Worm (Caenorhabditis elegans) whole organism, L4 larva: Measurements from ENCODE around the gene Y54G2A.10.
A peak's percentile ranks its signal among the peaks of the same experiment; 100 is the strongest.

Experiments used
- F10B5.3 ChIP-seq: sonication (generic microtip); optimal IDR thresholded peaks from 2 replicates; lab custom pipeline; 2016; ENCODE audit warnings: mild to moderate bottlenecking, missing genetic modification characterization, missing compliant biosample characterization
- T20F7.1 ChIP-seq: fragments of 200-800 bp; sonication (Bioruptor generic); optimal IDR thresholded peaks from 2 replicates; lab custom pipeline; 2018; ENCODE audit warnings: mild to moderate bottlenecking, missing genetic modification characterization, missing compliant biosample characterization
- T26A8.4 ChIP-seq: fragments of 200-800 bp; sonication (Bioruptor generic); IDR thresholded peaks from 2 replicates; pipeline ENCODE4 v1.3.6; 2022; ENCODE audit warnings: missing genetic modification characterization, missing compliant biosample characterization
- Y105C5A.15 ChIP-seq: fragments of 200-800 bp; sonication (Bioruptor generic); IDR thresholded peaks from 2 replicates; pipeline ENCODE4 v1.3.6; 2022; ENCODE audit warnings: missing genetic modification characterization, missing compliant biosample characterization
- Y75B8A.6 ChIP-seq: fragments of 200-800 bp; sonication (Bioruptor generic); IDR thresholded peaks from 2 replicates; pipeline ENCODE4 v1.3.6; 2022; ENCODE audit warnings: missing genetic modification reagents, missing genetic modification characterization, missing compliant biosample characterization
- aha-1 ChIP-seq: fragments of 150-350 bp; peaks from one replicate; lab custom pipeline; 2014; ENCODE audit warnings: missing biosample characterization, missing genetic modification characterization
- aly-2 ChIP-seq: sonication (generic microtip); optimal IDR thresholded peaks from 2 replicates; lab custom pipeline; 2018; ENCODE audit warnings: missing biosample characterization, missing genetic modification characterization
- ama-1 ChIP-seq: fragments of 150-350 bp; optimal IDR thresholded peaks from 2 replicates; lab custom pipeline; 2014; ENCODE audit warnings: inconsistent platforms, mixed read lengths
- arid-1 ChIP-seq: fragments of 200-800 bp; sonication (Bioruptor generic); conservative IDR thresholded peaks from 2 replicates; pipeline ENCODE4 v1.3.6; 2022; ENCODE audit warnings: missing genetic modification reagents, missing genetic modification characterization, missing compliant biosample characterization
- cey-2 ChIP-seq: sonication (generic microtip); optimal IDR thresholded peaks from 3 replicates; lab custom pipeline; 2017; ENCODE audit warnings: missing genetic modification characterization, mild to moderate bottlenecking, missing compliant biosample characterization, antibody characterized with exemption, borderline replicate concordance; ENCODE audit not compliant: insufficient read depth
- ctbp-1 ChIP-seq: fragments of 200-800 bp; sonication (Bioruptor generic); IDR thresholded peaks from 2 replicates; pipeline ENCODE4 v1.3.6; 2022; ENCODE audit warnings: missing genetic modification reagents, missing genetic modification characterization, missing compliant biosample characterization
- duxl-1 ChIP-seq: sonication (generic microtip); optimal IDR thresholded peaks from 2 replicates; lab custom pipeline; 2016; ENCODE audit warnings: mild to moderate bottlenecking, missing genetic modification characterization, moderate library complexity, missing compliant biosample characterization; ENCODE audit not compliant: poor library complexity
- egl-27 ChIP-seq: sonication (generic microtip); optimal IDR thresholded peaks from 3 replicates; lab custom pipeline; 2017; ENCODE audit warnings: missing biosample characterization, missing genetic modification reagents, missing genetic modification characterization
- egl-43 ChIP-seq: fragments of 200-800 bp; sonication (Bioruptor generic); IDR thresholded peaks from 2 replicates; pipeline ENCODE4 v1.3.6; 2022; ENCODE audit warnings: missing genetic modification reagents, missing genetic modification characterization, missing compliant biosample characterization
- fkh-10 ChIP-seq: fragments of 150-350 bp; optimal IDR thresholded peaks from 2 replicates; lab custom pipeline; 2014; ENCODE audit warnings: missing biosample characterization, missing genetic modification reagents, missing genetic modification characterization
- hif-1 ChIP-seq, 2 experiments: sonication (generic microtip); optimal IDR thresholded peaks; 2 replicates each; lab custom pipeline; 2016 to 2017; ENCODE audit warnings: missing compliant biosample characterization in 2 of 2, missing genetic modification characterization in 2 of 2, missing genetic modification reagents in 2 of 2, missing genotype in 2 of 2, mild to moderate bottlenecking in 1 of 2
- hlh-11 ChIP-seq: fragments of 200-800 bp; sonication (Bioruptor generic); optimal IDR thresholded peaks from 2 replicates; lab custom pipeline; 2018; ENCODE audit warnings: mild to moderate bottlenecking, missing genetic modification characterization, missing compliant biosample characterization
- hmg-1.1 ChIP-seq: fragments of 200-800 bp; sonication (Bioruptor generic); IDR thresholded peaks from 2 replicates; pipeline ENCODE4 v1.3.6; 2022; ENCODE audit warnings: missing genetic modification reagents, missing genetic modification characterization, missing compliant biosample characterization
- jun-1 ChIP-seq: fragments of 150-350 bp; optimal IDR thresholded peaks from 2 replicates; lab custom pipeline; 2014; ENCODE audit warnings: missing biosample characterization, missing genetic modification reagents, missing genetic modification characterization
- lsy-2 ChIP-seq, 2 experiments: fragments of 150-350 bp in 1 of 2; sonication (generic microtip) in 1 of 2; optimal IDR thresholded peaks; 2 replicates each; lab custom pipeline; 2014 to 2017; ENCODE audit warnings: missing biosample characterization in 2 of 2, missing genetic modification characterization in 2 of 2
- madf-5 ChIP-seq, 2 experiments: fragments of 200-800 bp; sonication (Bioruptor generic); IDR thresholded peaks; 2 replicates each; pipeline ENCODE4 v1.3.6; 2022; ENCODE audit warnings: missing compliant biosample characterization in 2 of 2, missing genetic modification characterization in 2 of 2
- mep-1 ChIP-seq: fragments of 150-350 bp; sonication (generic microtip); optimal IDR thresholded peaks from 3 replicates; lab custom pipeline; 2014; ENCODE audit warnings: missing biosample characterization, missing genetic modification characterization
- nhr-41 ChIP-seq: fragments of 200-800 bp; sonication (Bioruptor generic); IDR thresholded peaks from 2 replicates; pipeline ENCODE4 v1.3.6; 2022; ENCODE audit warnings: missing genetic modification reagents, missing genetic modification characterization, missing compliant biosample characterization
- nhr-6 ChIP-seq: fragments of 150-350 bp; optimal IDR thresholded peaks from 2 replicates; lab custom pipeline; 2014; ENCODE audit warnings: missing biosample characterization, missing genetic modification characterization
- pha-4 ChIP-seq, 2 experiments: fragments of 150-350 bp in 1 of 2; fragments of 200-800 bp in 1 of 2; sonication (Bioruptor generic) in 1 of 2; IDR thresholded peaks in 1 of 2; optimal IDR thresholded peaks in 1 of 2; 2 replicates each; pipeline versions ENCODE4 v1.3.6 to Lab custom; 2014 to 2022; ENCODE audit warnings: missing genetic modification characterization in 2 of 2, missing genetic modification reagents in 2 of 2, missing biosample characterization in 1 of 2, missing compliant biosample characterization in 1 of 2
- php-3 ChIP-seq: fragments of 200-800 bp; sonication (Bioruptor generic); IDR thresholded peaks from 2 replicates; pipeline ENCODE4 v1.3.6; 2022; ENCODE audit warnings: missing genetic modification reagents, missing genetic modification characterization, missing compliant biosample characterization
- rbr-2 ChIP-seq: sonication (generic microtip); optimal IDR thresholded peaks from 2 replicates; lab custom pipeline; 2016; ENCODE audit warnings: missing genotype, missing genetic modification characterization, missing compliant biosample characterization
- sdz-12 ChIP-seq: fragments of 200-800 bp; sonication (Bioruptor generic); optimal IDR thresholded peaks from 2 replicates; lab custom pipeline; 2018; ENCODE audit warnings: mild to moderate bottlenecking, missing genetic modification characterization, missing compliant biosample characterization
- set-16 ChIP-seq: fragments of 200-800 bp; sonication (Bioruptor generic); IDR thresholded peaks from 2 replicates; pipeline ENCODE4 v1.3.6; 2022; ENCODE audit warnings: missing genetic modification reagents, missing genetic modification characterization, missing compliant biosample characterization
- snpc-1.2 ChIP-seq: fragments of 200-800 bp; sonication (Bioruptor generic); IDR thresholded peaks from 2 replicates; pipeline ENCODE4 v1.3.6; 2022; ENCODE audit warnings: missing genetic modification reagents, missing genetic modification characterization, missing compliant biosample characterization
- unc-62 ChIP-seq, 3 experiments: fragments of 150-350 bp in 1 of 3; sonication (generic microtip); optimal IDR thresholded peaks in 2 of 3; peaks in 1 of 3; 1 replicate in 1 of 3; 2 replicates in 2 of 3; lab custom pipeline; 2014 to 2017; ENCODE audit warnings: missing biosample characterization in 3 of 3, missing genetic modification characterization in 3 of 3, missing genetic modification reagents in 3 of 3, missing genotype in 1 of 3
- vab-7 ChIP-seq: fragments of 200-800 bp; sonication (Bioruptor generic); IDR thresholded peaks from 2 replicates; pipeline ENCODE4 v1.3.6; 2022; ENCODE audit warnings: missing genetic modification reagents, missing genetic modification characterization, missing compliant biosample characterization
- zip-11 ChIP-seq: fragments of 200-800 bp; sonication (Bioruptor generic); IDR thresholded peaks from 2 replicates; pipeline ENCODE4 v1.3.6; 2022; ENCODE audit warnings: missing genetic modification characterization, missing compliant biosample characterization
- ztf-7 ChIP-seq: fragments of 150-350 bp; optimal IDR thresholded peaks from 2 replicates; lab custom pipeline; 2014; ENCODE audit warnings: missing biosample characterization, missing genetic modification characterization

Gene Y54G2A.10

ce11 chrIV:2764160-2764559 lies 35.3 kb upstream of the Y54G2A.10 start:
- TF ChIP-seq pha-4 (GFP tag; IDR thresholded peaks at IDR 0.05; lab: Robert Waterston, UW) = 0 out of 2 replicates have a peak, but pooled peaks have one; percentile 41
- no peak for TF ChIP-seq pha-4 (tag; optimal IDR thresholded peaks at IDR 0.05; lab: Kevin White, UChicago)
- TF ChIP-seq aha-1 = peak; percentile 73
- TF ChIP-seq snpc-1.2 (GFP tag; lab: Robert Waterston, UW) = peak; percentile 35; the same call in 1 of the 2 replicates
- TF ChIP-seq nhr-6 = no peak

- TF ChIP-seq set-16 (GFP tag; lab: Robert Waterston, UW) (peak; percentile 72), nhr-41 (peak; percentile 35; the same call in 1 of the 2 replicates), cey-2 (tag; lab: Kevin White, UChicago) (no peak), hmg-1.1 (GFP tag; lab: Robert Waterston, UW) (peak; percentile 40; the same call in 1 of the 2 replicates), php-3 (GFP tag; lab: Robert Waterston, UW) (no peak), sdz-12 (GFP tag; lab: Kevin White, UChicago) (peak; percentile 94), jun-1 (no peak), mep-1 (peak; percentile 36), ztf-7 (no peak), T20F7.1 (GFP tag; lab: Kevin White, UChicago) (no peak), F10B5.3 (tag; lab: Kevin White, UChicago) (no peak), pha-4 (GFP tag; IDR thresholded peaks at IDR 0.05; lab: Robert Waterston, UW) (peak; percentile 49; the same call in 1 of the 2 replicates), pha-4 (tag; optimal IDR thresholded peaks at IDR 0.05; lab: Kevin White, UChicago) (no peak), hlh-11 (no peak), arid-1 (peak; percentile 49), Y105C5A.15 (GFP tag; lab: Robert Waterston, UW) (0 out of 2 replicates have a peak, but pooled peaks have one; percentile 32), unc-62 (GFP tag; optimal IDR thresholded peaks at IDR 0.05 in 1 of 2; lab: Kevin White, UChicago) (peak in 1 of 2 experiments; percentile 24), unc-62 (tag; optimal IDR thresholded peaks at IDR 0.05; lab: Kevin White, UChicago) (no peak), zip-11 (GFP tag; lab: Robert Waterston, UW) (0 out of 2 replicates have a peak, but pooled peaks have one; percentile 31), ama-1 (peak; percentile 86), hif-1 (tag; optimal IDR thresholded peaks at IDR 0.05; lab: Kevin White, UChicago) (peak in 1 of 2 experiments; percentile 48), nhr-6 (no peak), fkh-10 (GFP tag; lab: Kevin White, UChicago) (no peak), rbr-2 (tag; lab: Kevin White, UChicago) (no peak), snpc-1.2 (GFP tag; lab: Robert Waterston, UW) (no peak; the same call in 1 of the 2 replicates), duxl-1 (tag; lab: Kevin White, UChicago) (peak; percentile 55), Y75B8A.6 (GFP tag; lab: Robert Waterston, UW) (no peak), vab-7 (GFP tag; lab: Robert Waterston, UW) (no peak), egl-43 (GFP tag; lab: Robert Waterston, UW) (peak; percentile 54; the same call in 1 of the 2 replicates), lsy-2 (tag; optimal IDR thresholded peaks at IDR 0.05; lab: Kevin White, UChicago) (no peak), ctbp-1 (0 out of 2 replicates have a peak, but pooled peaks have one; percentile 56), aly-2 (tag; lab: Kevin White, UChicago) (no peak), T26A8.4 (GFP tag; lab: Robert Waterston, UW) (no peak)
Measured at ce11 chrIV:2765048-2765708, 34.3 kb upstream of the Y54G2A.10 start.

DNA sequence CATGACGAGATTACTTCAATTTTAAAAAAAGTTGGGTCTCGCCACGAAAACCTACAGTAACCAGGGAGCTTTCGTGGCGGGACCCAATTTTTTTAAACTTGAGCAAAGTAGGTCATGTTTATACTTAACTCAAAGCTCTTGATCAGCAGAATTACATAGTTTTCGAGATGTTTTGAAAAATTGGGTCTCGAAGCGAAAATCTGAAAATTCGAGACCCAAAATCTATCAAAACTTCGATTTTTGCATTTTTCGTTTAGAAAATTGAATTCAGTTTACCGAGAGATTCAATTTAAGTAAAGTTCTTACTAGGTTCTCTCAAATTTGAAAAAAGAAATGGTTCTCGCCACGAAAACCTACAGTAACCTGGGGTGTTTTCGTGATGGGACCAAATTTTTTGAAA lies 29.4 kb upstream of the Y54G2A.10 start:
- TF ChIP-seq madf-5 (GFP tag; IDR thresholded peaks at IDR 0.05; lab: Robert Waterston, UW) (no peak), unc-62 (GFP tag; optimal IDR thresholded peaks at IDR 0.05 in 1 of 2; lab: Kevin White, UChicago) (peak in 1 of 2 experiments; percentile 93), unc-62 (tag; optimal IDR thresholded peaks at IDR 0.05; lab: Kevin White, UChicago) (no peak), aha-1 (peak; percentile 38), egl-27 (no peak)
